Worm (Caenorhabditis elegans): Measurements from ENCODE around the gene nhr-130.

The nhr-130 gene

ce11 chrV:503728-504127, 20.6 kb upstream of the nhr-130 start, which contains the start of gene srlf-35:
srlf-35 (plus strand) TSS chrV:504028.
- TF ChIP-seq lin-39 (tag; optimal IDR thresholded peaks at IDR 0.05) (no peak), ceh-82 (tag; optimal IDR thresholded peaks at IDR 0.05) (no peak), hmg-1.1 (GFP tag; IDR thresholded peaks at IDR 0.05) (no peak), ceh-62 (tag; optimal IDR thresholded peaks at IDR 0.05) (no peak), vab-7 (GFP tag; IDR thresholded peaks at IDR 0.05) (no peak), nhr-42 (GFP tag; IDR thresholded peaks at IDR 0.05) (no peak), F37D6.2 (tag; optimal IDR thresholded peaks at IDR 0.05) (no peak), nhr-237 (tag; optimal IDR thresholded peaks at IDR 0.05) (no peak), ceh-44 (GFP tag; IDR thresholded peaks at IDR 0.05) (no peak), R02D3.7 (tag; optimal IDR thresholded peaks at IDR 0.05) (no peak), ZK337.2 (GFP tag; IDR thresholded peaks at IDR 0.05) (no peak), gei-8 (GFP tag; optimal IDR thresholded peaks at IDR 0.05) (no peak), mxl-3 (GFP tag; optimal IDR thresholded peaks at IDR 0.05) (no peak), dpl-1 (GFP tag; optimal IDR thresholded peaks at IDR 0.05) (no peak)

- TF ChIP-seq tag-97 (GFP tag; IDR thresholded peaks at IDR 0.05) (no peak), vab-7 (GFP tag; IDR thresholded peaks at IDR 0.05) (no peak), aha-1 (tag) (peak; percentile 96)
Measured at ce11 chrV:502803-503273, 19.7 kb upstream of the nhr-130 start, which contains the start of gene T01G6.10. T01G6.10 (minus strand) TSS chrV:503223.

- TF ChIP-seq dmd-6 (GFP tag; IDR thresholded peaks at IDR 0.05) (no peak), lin-15B (tag; optimal IDR thresholded peaks at IDR 0.05) (no peak), fkh-10 (GFP tag; optimal IDR thresholded peaks at IDR 0.05) (no peak), gei-8 (GFP tag; optimal IDR thresholded peaks at IDR 0.05) (no peak), mxl-3 (GFP tag; optimal IDR thresholded peaks at IDR 0.05) (no peak), set-16 (GFP tag; IDR thresholded peaks at IDR 0.05) (no peak), F10B5.3 (tag; optimal IDR thresholded peaks at IDR 0.05) (no peak), unc-62 (GFP tag; optimal IDR thresholded peaks at IDR 0.05 in 1 of 2) (no peak), unc-62 (tag; optimal IDR thresholded peaks at IDR 0.05) (no peak), T20F7.1 (GFP tag; optimal IDR thresholded peaks at IDR 0.05) (no peak), tra-1 (GFP tag; IDR thresholded peaks at IDR 0.05) (no peak), Y105C5A.15 (GFP tag; IDR thresholded peaks at IDR 0.05) (no peak), Y48G9A.11 (GFP tag; IDR thresholded peaks at IDR 0.05) (no peak), daf-19 (GFP tag; conservative IDR thresholded peaks at IDR 0.05) (no peak), sdz-12 (GFP tag; optimal IDR thresholded peaks at IDR 0.05) (no peak), egl-43 (GFP tag; IDR thresholded peaks at IDR 0.05) (no peak), F26F4.8 (GFP tag; conservative IDR thresholded peaks at IDR 0.05) (no peak), Y5F2A.4 (GFP tag; optimal IDR thresholded peaks at IDR 0.05) (no peak), nhr-41 (GFP tag; IDR thresholded peaks at IDR 0.05) (no peak), ZK546.5 (tag; optimal IDR thresholded peaks at IDR 0.05) (no peak), ces-1 (GFP tag; optimal IDR thresholded peaks at IDR 0.05) (no peak)
Measured at ce11 chrV:501230-501629, 18.1 kb upstream of the nhr-130 start, which contains the start of gene str-256. str-256 (minus strand) TSS chrV:501330.

ce11 chrV:500535-500934, 17.4 kb upstream of the nhr-130 start:
- TF ChIP-seq Y105C5A.15 (GFP tag; IDR thresholded peaks at IDR 0.05) (no peak), lin-29 (GFP tag; IDR thresholded peaks at IDR 0.05) (no peak), set-16 (GFP tag; IDR thresholded peaks at IDR 0.05) (peak; percentile 54; the same call in 1 of the 2 replicates)

- TF ChIP-seq aha-1 (tag) (peak; percentile 22), aly-2 (tag; optimal IDR thresholded peaks at IDR 0.05) (no peak), madf-5 (GFP tag; IDR thresholded peaks at IDR 0.05) (no peak)
Measured at ce11 chrV:497399-497798, 14.3 kb upstream of the nhr-130 start, which contains the start of gene T01G6.1. T01G6.1 (plus strand) TSS chrV:497699.
